Worm (Caenorhabditis elegans) whole organism, mixed stage, embryonic: ENCODE data around the gene C49C8.5.

Source experiments
- ces-1 ChIP-seq: fragments of 150-350 bp; optimal IDR thresholded peaks from 2 replicates; lab custom pipeline; 2014; ENCODE audit warnings: missing biosample characterization, missing genetic modification reagents, missing genetic modification characterization
- flh-1 ChIP-seq: fragments of 200-800 bp; sonication (Bioruptor generic); optimal IDR thresholded peaks from 2 replicates; lab custom pipeline; 2018; ENCODE audit warnings: mild to moderate bottlenecking, missing genetic modification characterization, moderate library complexity, missing compliant biosample characterization
- ham-2 ChIP-seq: fragments of 200-800 bp; sonication (Bioruptor generic); optimal IDR thresholded peaks from 2 replicates; lab custom pipeline; 2018; ENCODE audit warnings: mild to moderate bottlenecking, missing genetic modification characterization, missing compliant biosample characterization
- lin-32 ChIP-seq: fragments of 200-800 bp; sonication (Bioruptor generic); optimal IDR thresholded peaks from 2 replicates; lab custom pipeline; 2018; ENCODE audit warnings: mild to moderate bottlenecking, missing genetic modification characterization, missing compliant biosample characterization
- lsy-2 ChIP-seq: fragments of 150-350 bp; optimal IDR thresholded peaks from 2 replicates; lab custom pipeline; 2014; ENCODE audit warnings: missing biosample characterization, missing genetic modification characterization
- mep-1 ChIP-seq: fragments of 150-350 bp; optimal IDR thresholded peaks from 2 replicates; lab custom pipeline; 2017; ENCODE audit warnings: missing biosample characterization, missing genetic modification reagents, missing genetic modification characterization, inconsistent platforms
- nhr-12 ChIP-seq: fragments of 150-350 bp; optimal IDR thresholded peaks from 2 replicates; lab custom pipeline; 2014; ENCODE audit warnings: missing biosample characterization, missing genetic modification characterization
- snpc-4 ChIP-seq: fragments of 150-350 bp; optimal IDR thresholded peaks from 2 replicates; lab custom pipeline; 2014; ENCODE audit warnings: missing biosample characterization, missing genetic modification characterization
- sptf-1 ChIP-seq: sonication (generic microtip); optimal IDR thresholded peaks from 2 replicates; lab custom pipeline; 2017; ENCODE audit warnings: mild to moderate bottlenecking, missing genetic modification characterization, moderate library complexity, missing compliant biosample characterization
- unc-62 ChIP-seq: fragments of 150-350 bp; optimal IDR thresholded peaks from 2 replicates; lab custom pipeline; 2014; ENCODE audit warnings: missing biosample characterization, missing genetic modification reagents, missing genetic modification characterization
- ztf-11 ChIP-seq: fragments of 150-350 bp; optimal IDR thresholded peaks from 2 replicates; lab custom pipeline; 2014; ENCODE audit warnings: missing biosample characterization, missing genetic modification characterization

DNA sequence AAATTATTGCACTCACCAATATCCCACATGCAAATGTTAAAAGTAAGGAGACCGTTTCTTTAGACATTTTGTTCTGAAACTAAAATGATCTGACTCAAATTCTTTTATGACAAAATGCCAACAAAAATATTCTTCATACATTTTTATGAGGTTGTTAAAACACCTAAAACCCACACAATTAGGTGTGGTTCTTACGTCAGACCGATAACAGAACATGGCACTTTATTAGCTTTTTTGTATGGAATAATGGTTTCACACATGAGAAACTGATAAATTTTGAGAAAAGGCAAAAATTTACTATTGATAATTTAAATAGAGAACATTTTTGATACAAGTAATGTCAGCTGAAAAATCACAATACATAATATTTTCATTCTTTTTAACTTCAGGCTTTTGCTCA, at the start of gene C49C8.5:
- TF ChIP-seq snpc-4 (tag; lab: Kevin White, UChicago) (no peak), lsy-2 (no peak), mep-1 (tag; lab: Kevin White, UChicago) (no peak), unc-62 (no peak), nhr-12 (tag; lab: Kevin White, UChicago) (no peak), ztf-11 (no peak), flh-1 (GFP tag; lab: Kevin White, UChicago) (no peak), sptf-1 (no peak), ces-1 (GFP tag; lab: Kevin White, UChicago) (no peak), lin-32 (GFP tag; lab: Kevin White, UChicago) (no peak), ham-2 (GFP tag; lab: Kevin White, UChicago) (no peak)
